Fruit fly (Drosophila melanogaster) whole organism, prepupa: ENCODE measurements around the gene CG13314.

Experiments used
- Blimp-1 ChIP-seq: fragments of 200-800 bp; sonication (Bioruptor generic); optimal IDR thresholded peaks from 3 replicates; lab custom pipeline; 2017; ENCODE audit warnings: missing biosample characterization, missing genetic modification characterization, mild to moderate bottlenecking, moderate library complexity, missing genetic modification reagents
- CG10669 ChIP-seq: fragments of 200-800 bp; sonication (Bioruptor generic); optimal IDR thresholded peaks from 3 replicates; lab custom pipeline; 2018; ENCODE audit warnings: missing biosample characterization, mild to moderate bottlenecking, missing genetic modification characterization, moderate library complexity
- CG11294 ChIP-seq: fragments of 200-800 bp; sonication (Bioruptor generic); IDR thresholded peaks from 2 replicates; pipeline ENCODE4 v1.3.6; 2022; ENCODE audit warnings: missing biosample characterization, missing genetic modification characterization
- CG15336 ChIP-seq: fragments of 200-800 bp; sonication (Bioruptor generic); IDR thresholded peaks from 2 replicates; pipeline ENCODE4 v1.3.6; 2022; ENCODE audit warnings: missing biosample characterization, missing genetic modification characterization
- CG3032 ChIP-seq: fragments of 200-800 bp; optimal IDR thresholded peaks from 2 replicates; lab custom pipeline; 2019; ENCODE audit warnings: missing biosample characterization, mild to moderate bottlenecking, missing genetic modification characterization, moderate library complexity
- CG6792 ChIP-seq: fragments of 200-800 bp; sonication (Bioruptor generic); optimal IDR thresholded peaks from 3 replicates; lab custom pipeline; 2016; ENCODE audit warnings: missing biosample characterization, missing genetic modification characterization
- CG6854 ChIP-seq: fragments of 200-800 bp; sonication (Bioruptor generic); optimal IDR thresholded peaks from 2 replicates; lab custom pipeline; 2017; ENCODE audit warnings: missing biosample characterization, mild to moderate bottlenecking, missing genetic modification characterization
- CG8632 ChIP-seq: fragments of 200-800 bp; sonication (Bioruptor generic); optimal IDR thresholded peaks from 3 replicates; lab custom pipeline; 2016; ENCODE audit warnings: missing biosample characterization, missing genetic modification characterization
- Gug ChIP-seq: fragments of 200-800 bp; sonication (Bioruptor generic); IDR thresholded peaks from 2 replicates; pipeline ENCODE4 v1.3.6; 2022; ENCODE audit warnings: missing biosample characterization, missing genetic modification characterization
- Met ChIP-seq: fragments of 200-800 bp; sonication (Bioruptor generic); optimal IDR thresholded peaks from 3 replicates; lab custom pipeline; 2016; ENCODE audit warnings: missing biosample characterization, missing genetic modification characterization
- OdsH ChIP-seq: fragments of 200-800 bp; sonication (Bioruptor generic); optimal IDR thresholded peaks from 3 replicates; lab custom pipeline; 2016; ENCODE audit warnings: missing biosample characterization, missing genetic modification characterization
- fkh ChIP-seq: fragments of 200-800 bp; sonication (Bioruptor generic); optimal IDR thresholded peaks from 3 replicates; lab custom pipeline; 2017; ENCODE audit warnings: missing biosample characterization, mild to moderate bottlenecking, missing genetic modification characterization, moderate library complexity
- salr ChIP-seq, 2 experiments: fragments of 200-800 bp; sonication (Bioruptor generic); optimal IDR thresholded peaks; 3 replicates each; lab custom pipeline; 2016 to 2018; ENCODE audit warnings: missing biosample characterization in 2 of 2, missing genetic modification characterization in 2 of 2, mild to moderate bottlenecking in 1 of 2
- ss ChIP-seq, 2 experiments: fragments of 200-800 bp; sonication (Bioruptor generic); optimal IDR thresholded peaks; 2 replicates in 1 of 2; 3 replicates in 1 of 2; lab custom pipeline; 2017 to 2018; ENCODE audit warnings: mild to moderate bottlenecking in 2 of 2, missing biosample characterization in 2 of 2, missing genetic modification characterization in 2 of 2, moderate library complexity in 1 of 2

DNA sequence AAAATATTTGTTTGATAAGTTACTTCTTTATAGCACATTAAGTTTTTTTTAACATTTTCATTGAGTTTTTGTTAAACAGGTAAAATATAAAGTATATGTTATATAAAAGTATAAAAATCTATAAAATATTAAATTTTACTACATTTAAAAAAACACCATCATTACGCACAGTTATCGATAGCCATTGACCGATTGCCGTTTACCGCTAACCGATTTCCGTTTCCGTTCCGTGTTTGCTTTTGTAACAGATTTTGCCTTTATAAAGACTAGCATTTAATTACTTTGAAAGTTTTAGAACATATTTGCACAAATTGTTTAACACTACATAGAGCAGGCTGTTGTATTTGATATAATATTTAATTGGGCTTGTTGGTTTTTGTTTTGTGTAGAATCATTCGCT lies 41.9 kb upstream of the CG13314 start:
- TF ChIP-seq Blimp-1 (GFP tag; lab: Kevin White, UChicago) (no peak), Met (GFP tag; lab: Kevin White, UChicago) (no peak), CG3032 (tag; lab: Kevin White, UChicago) (no peak), fkh (GFP tag; lab: Kevin White, UChicago) (no peak), CG6792 (GFP tag; lab: Kevin White, UChicago) (no peak), OdsH (GFP tag; lab: Kevin White, UChicago) (no peak), CG6854 (GFP tag; lab: Kevin White, UChicago) (no peak), CG8632 (GFP tag; lab: Kevin White, UChicago) (no peak), CG10669 (GFP tag; lab: Kevin White, UChicago) (no peak), CG15336 (GFP tag; lab: Robert Waterston, UW) (no peak), CG11294 (GFP tag; lab: Robert Waterston, UW) (no peak), Gug (GFP tag; lab: Robert Waterston, UW) (no peak), ss (GFP tag; optimal IDR thresholded peaks at IDR 0.05; lab: Kevin White, UChicago) (no peak), salr (GFP tag; optimal IDR thresholded peaks at IDR 0.05; lab: Kevin White, UChicago) (no peak)
